Worm (Caenorhabditis elegans): ENCODE data around the gene lec-11.

ce11 chrIV:6556624-6557368 is 33.2 kb downstream of the lec-11 start, which contains the start of gene try-3:
- TF ChIP-seq unc-130 (tag; optimal IDR thresholded peaks at IDR 0.05), result peak; percentile 51
- TF ChIP-seq nhr-76 (tag; optimal IDR thresholded peaks at IDR 0.05), result no peak
- TF ChIP-seq tbx-2 (tag; optimal IDR thresholded peaks at IDR 0.05), result peak; percentile 64
- peak; percentile 22 for TF ChIP-seq nhr-237 (tag; optimal IDR thresholded peaks at IDR 0.05)
- no peak for TF ChIP-seq zag-1 (tag; optimal IDR thresholded peaks at IDR 0.05)
- TF ChIP-seq nhr-84 (tag; optimal IDR thresholded peaks at IDR 0.05), result no peak
- TF ChIP-seq pax-3 (tag; optimal IDR thresholded peaks at IDR 0.05), result peak; percentile 52
- TF ChIP-seq fkh-10 (GFP tag; optimal IDR thresholded peaks at IDR 0.05), result peak; percentile 43
- peak in 1 of 2 experiments; percentile 31 for TF ChIP-seq ztf-11 (tag; optimal IDR thresholded peaks at IDR 0.05)
